Fruit fly (Drosophila melanogaster) whole organism, prepupa: ENCODE data around the gene Hmt-1.

Experiments
- CG11762 ChIP-seq: fragments of 200-800 bp; sonication (Bioruptor generic); optimal IDR thresholded peaks from 3 replicates; lab custom pipeline; 2016; ENCODE audit warnings: missing biosample characterization, missing genetic modification characterization; ENCODE audit not compliant: insufficient read depth
- CG15336 ChIP-seq: fragments of 200-800 bp; sonication (Bioruptor generic); IDR thresholded peaks from 2 replicates; pipeline ENCODE4 v1.3.6; 2022; ENCODE audit warnings: missing biosample characterization, missing genetic modification characterization
- CG16779 ChIP-seq: fragments of 200-800 bp; sonication (Bioruptor generic); optimal IDR thresholded peaks from 3 replicates; lab custom pipeline; 2017; ENCODE audit warnings: missing biosample characterization, mild to moderate bottlenecking, missing genetic modification characterization
- CG3032 ChIP-seq: fragments of 200-800 bp; optimal IDR thresholded peaks from 2 replicates; lab custom pipeline; 2019; ENCODE audit warnings: missing biosample characterization, mild to moderate bottlenecking, missing genetic modification characterization, moderate library complexity
- CG32006 ChIP-seq: fragments of 200-800 bp; sonication (Bioruptor generic); optimal IDR thresholded peaks from 3 replicates; lab custom pipeline; 2017; ENCODE audit warnings: missing biosample characterization, mild to moderate bottlenecking, missing genetic modification characterization
- CG6792 ChIP-seq: fragments of 200-800 bp; sonication (Bioruptor generic); optimal IDR thresholded peaks from 3 replicates; lab custom pipeline; 2016; ENCODE audit warnings: missing biosample characterization, missing genetic modification characterization
- CG8119 ChIP-seq: fragments of 200-800 bp; sonication (Bioruptor generic); IDR thresholded peaks from 3 replicates; pipeline ENCODE4 v1.3.6; 2022; ENCODE audit warnings: missing biosample characterization, missing genetic modification characterization
- CG8319 ChIP-seq: fragments of 200-800 bp; sonication (Bioruptor generic); optimal IDR thresholded peaks from 3 replicates; lab custom pipeline; 2016; ENCODE audit warnings: missing biosample characterization, missing genetic modification characterization
- CG8632 ChIP-seq: fragments of 200-800 bp; sonication (Bioruptor generic); optimal IDR thresholded peaks from 3 replicates; lab custom pipeline; 2016; ENCODE audit warnings: missing biosample characterization, missing genetic modification characterization
- CG9139 ChIP-seq: fragments of 200-800 bp; sonication (Bioruptor generic); optimal IDR thresholded peaks from 3 replicates; lab custom pipeline; 2017; ENCODE audit warnings: missing biosample characterization, mild to moderate bottlenecking, missing genetic modification characterization
- Eip75B ChIP-seq: fragments of 200-800 bp; sonication (Bioruptor generic); optimal IDR thresholded peaks from 3 replicates; lab custom pipeline; 2016; ENCODE audit warnings: missing biosample characterization, missing genetic modification characterization
- Eip78C ChIP-seq: fragments of 200-800 bp; sonication (Bioruptor generic); peaks from one replicate; lab custom pipeline; 2016; ENCODE audit warnings: missing biosample characterization, missing genetic modification characterization
- Eip93F ChIP-seq: fragments of 200-800 bp; sonication (Bioruptor generic); optimal IDR thresholded peaks from 2 replicates; lab custom pipeline; 2016; ENCODE audit warnings: missing biosample characterization, mild to moderate bottlenecking, missing genetic modification characterization
- Gug ChIP-seq: fragments of 200-800 bp; sonication (Bioruptor generic); IDR thresholded peaks from 2 replicates; pipeline ENCODE4 v1.3.6; 2022; ENCODE audit warnings: missing biosample characterization, missing genetic modification characterization
- Hr38 ChIP-seq: sonication (Bioruptor generic); optimal IDR thresholded peaks from 2 replicates; lab custom pipeline; 2016; ENCODE audit warnings: missing biosample characterization, missing genetic modification characterization
- Hr39 ChIP-seq: fragments of 200-800 bp; sonication (Bioruptor generic); optimal IDR thresholded peaks from 2 replicates; lab custom pipeline; 2016; ENCODE audit warnings: missing biosample characterization, missing genetic modification characterization
- Hr4 ChIP-seq: fragments of 200-800 bp; sonication (Bioruptor generic); optimal IDR thresholded peaks from 3 replicates; lab custom pipeline; 2016; ENCODE audit warnings: missing biosample characterization, missing genetic modification characterization
- Lpt ChIP-seq: fragments of 200-800 bp; sonication (Bioruptor generic); optimal IDR thresholded peaks from 3 replicates; lab custom pipeline; 2016; ENCODE audit warnings: missing biosample characterization, missing genetic modification characterization
- Met ChIP-seq: fragments of 200-800 bp; sonication (Bioruptor generic); optimal IDR thresholded peaks from 3 replicates; lab custom pipeline; 2016; ENCODE audit warnings: missing biosample characterization, missing genetic modification characterization
- Smox ChIP-seq: fragments of 200-800 bp; sonication (Bioruptor generic); optimal IDR thresholded peaks from 3 replicates; lab custom pipeline; 2016; ENCODE audit warnings: missing biosample characterization, missing genetic modification characterization
- Sox14 ChIP-seq: fragments of 200-800 bp; sonication (Bioruptor generic); optimal IDR thresholded peaks from 3 replicates; lab custom pipeline; 2016; ENCODE audit warnings: missing biosample characterization, missing genetic modification characterization
- achi ChIP-seq: fragments of 200-800 bp; sonication (Bioruptor generic); optimal IDR thresholded peaks from 3 replicates; lab custom pipeline; 2016; ENCODE audit warnings: missing biosample characterization, missing genetic modification characterization
- eg ChIP-seq: fragments of 200-800 bp; sonication (Bioruptor generic); IDR thresholded peaks from 3 replicates; pipeline ENCODE4 v1.3.6; 2022; ENCODE audit warnings: missing biosample characterization, missing genetic modification characterization
- esn ChIP-seq: fragments of 200-800 bp; sonication (Bioruptor generic); optimal IDR thresholded peaks from 2 replicates; lab custom pipeline; 2016; ENCODE audit warnings: missing biosample characterization, mild to moderate bottlenecking, missing genetic modification characterization, moderate library complexity
- fd59A ChIP-seq: fragments of 200-800 bp; sonication (Bioruptor generic); optimal IDR thresholded peaks from 2 replicates; lab custom pipeline; 2017; ENCODE audit warnings: missing biosample characterization, mild to moderate bottlenecking, missing genetic modification characterization, missing genetic modification reagents
- fd85E ChIP-seq: fragments of 200-800 bp; sonication (Bioruptor generic); optimal IDR thresholded peaks from 3 replicates; lab custom pipeline; 2016; ENCODE audit warnings: missing biosample characterization, missing genetic modification characterization
- lz ChIP-seq: fragments of 200-800 bp; sonication (Bioruptor generic); optimal IDR thresholded peaks from 3 replicates; lab custom pipeline; 2016; ENCODE audit warnings: missing biosample characterization, missing genetic modification characterization
- salr ChIP-seq, 2 experiments: fragments of 200-800 bp; sonication (Bioruptor generic); optimal IDR thresholded peaks; 3 replicates each; lab custom pipeline; 2016 to 2018; ENCODE audit warnings: missing biosample characterization in 2 of 2, missing genetic modification characterization in 2 of 2, mild to moderate bottlenecking in 1 of 2
- spab ChIP-seq: fragments of 200-800 bp; sonication (Bioruptor generic); optimal IDR thresholded peaks from 2 replicates; lab custom pipeline; 2017; ENCODE audit warnings: missing biosample characterization, mild to moderate bottlenecking, missing genetic modification characterization, missing genetic modification reagents
- topi ChIP-seq: fragments of 200-800 bp; sonication (Bioruptor generic); optimal IDR thresholded peaks from 3 replicates; lab custom pipeline; 2016; ENCODE audit warnings: missing biosample characterization, missing genetic modification characterization
- vri ChIP-seq: fragments of 200-800 bp; sonication (Bioruptor generic); optimal IDR thresholded peaks from 3 replicates; lab custom pipeline; 2016; ENCODE audit warnings: missing biosample characterization, mild to moderate bottlenecking, missing genetic modification characterization

The Hmt-1 gene

dm6 chr3R:15836864-15837824, 20.1 kb downstream of the Hmt-1 start, which contains the start of the genes ND-23 and spn-E (continued):
- no peak for TF ChIP-seq Hr39 (GFP tag; lab: Kevin White, UChicago)
- TF ChIP-seq topi = no peak
- no peak for TF ChIP-seq CG15336
- TF ChIP-seq Smox (GFP tag; lab: Kevin White, UChicago) = no peak
- no peak for TF ChIP-seq achi (GFP tag; lab: Kevin White, UChicago)
- TF ChIP-seq fd59A (GFP tag; lab: Kevin White, UChicago) = no peak
- peak; percentile 66 for TF ChIP-seq vri (GFP tag; lab: Kevin White, UChicago)
- TF ChIP-seq Lpt (GFP tag; lab: Kevin White, UChicago) = no peak
- no peak for TF ChIP-seq CG32006 (GFP tag; lab: Kevin White, UChicago)
- TF ChIP-seq eg (GFP tag; lab: Robert Waterston, UW) = 0 out of 3 replicates have a peak, but pooled peaks have one; percentile 29
- TF ChIP-seq CG8319 (GFP tag; lab: Kevin White, UChicago) = no peak
- no peak for TF ChIP-seq spab (GFP tag; lab: Kevin White, UChicago)
- TF ChIP-seq CG11762 (GFP tag; lab: Kevin White, UChicago) = no peak
- no peak for TF ChIP-seq CG8119 (GFP tag; lab: Robert Waterston, UW)
- no peak for TF ChIP-seq Hr38
- TF ChIP-seq CG6792 (GFP tag; lab: Kevin White, UChicago) = peak; percentile 22
- TF ChIP-seq Met (GFP tag; lab: Kevin White, UChicago) = no peak

- TF ChIP-seq Sox14 (GFP tag; lab: Kevin White, UChicago) = no peak
- no peak for TF ChIP-seq CG8319 (GFP tag; lab: Kevin White, UChicago)
- TF ChIP-seq esn = peak; percentile 11
Measured at dm6 chr3R:15834375-15835031, 22.8 kb downstream of the Hmt-1 start, which contains the start of the genes CG43317 and Arpc3A. CG43317 (minus strand) TSS chr3R:15834425. Arpc3A (plus strand) TSS chr3R:15834648.

- TF ChIP-seq fd59A (GFP tag; lab: Kevin White, UChicago) = no peak
- no peak for TF ChIP-seq Eip93F
- no peak for TF ChIP-seq CG8632
- TF ChIP-seq Gug (GFP tag; lab: Robert Waterston, UW) = no peak
- no peak for TF ChIP-seq CG9139 (GFP tag; lab: Kevin White, UChicago)
- no peak for TF ChIP-seq Lpt (GFP tag; lab: Kevin White, UChicago)
- TF ChIP-seq CG32006 (GFP tag; lab: Kevin White, UChicago) = no peak
- no peak for TF ChIP-seq vri (GFP tag; lab: Kevin White, UChicago)
- TF ChIP-seq CG16779 (tag; lab: Kevin White, UChicago) = no peak
- no peak for TF ChIP-seq lz (GFP tag; lab: Kevin White, UChicago)
- TF ChIP-seq salr (GFP tag; optimal IDR thresholded peaks at IDR 0.05; lab: Kevin White, UChicago) = no peak
- no peak for TF ChIP-seq esn
- no peak for TF ChIP-seq fd85E
- no peak for TF ChIP-seq Eip75B (GFP tag; lab: Kevin White, UChicago)
- no peak for TF ChIP-seq CG8319 (GFP tag; lab: Kevin White, UChicago)
- no peak for TF ChIP-seq CG3032
Measured at dm6 chr3R:15833332-15833731, 23.9 kb downstream of the Hmt-1 start, which contains the start of gene CG43318. CG43318 (minus strand) TSS chr3R:15833432.

- TF ChIP-seq Eip78C (peak; percentile 11), Hr4 (GFP tag; lab: Kevin White, UChicago) (no peak)
Measured at dm6 chr3R:15832525-15832924, 24.7 kb downstream of the Hmt-1 start, which contains the start of gene rec. rec (minus strand) TSS chr3R:15832632.
